Fruit fly (Drosophila melanogaster) whole organism, embryonic: ENCODE results near the gene eIF3h.

Experiments used
- CG11085 ChIP-seq: fragments of 200-800 bp; sonication (Bioruptor generic); IDR thresholded peaks from 2 replicates; pipeline ENCODE4 v1.3.6; 2022; ENCODE audit warnings: missing biosample characterization, missing genetic modification characterization
- CG11723 ChIP-seq: fragments of 200-800 bp; sonication (Bioruptor generic); optimal IDR thresholded peaks from 2 replicates; lab custom pipeline; 2017; ENCODE audit warnings: missing biosample characterization, mild to moderate bottlenecking, missing genetic modification characterization
- CG12299 ChIP-seq: fragments of 200-800 bp; sonication (Bioruptor generic); optimal IDR thresholded peaks from 2 replicates; lab custom pipeline; 2018; ENCODE audit warnings: missing biosample characterization, mild to moderate bottlenecking, missing genetic modification characterization
- CG12769 ChIP-seq: fragments of 200-800 bp; sonication (Bioruptor generic); optimal IDR thresholded peaks from 2 replicates; lab custom pipeline; 2019; ENCODE audit warnings: missing biosample characterization, mild to moderate bottlenecking, missing genetic modification characterization, moderate library complexity
- CG13894 ChIP-seq: fragments of 200-800 bp; sonication (Bioruptor generic); optimal IDR thresholded peaks from 3 replicates; lab custom pipeline; 2018; ENCODE audit warnings: missing biosample characterization, mild to moderate bottlenecking, missing genetic modification characterization, moderate library complexity
- CG14860 ChIP-seq: fragments of 200-800 bp; sonication (Bioruptor generic); IDR thresholded peaks from 3 replicates; pipeline ENCODE4 v1.3.6; 2022; ENCODE audit warnings: missing biosample characterization, missing genetic modification characterization; ENCODE audit not compliant: partially characterized antibody
- CG15269 ChIP-seq: fragments of 200-800 bp; sonication (Bioruptor generic); optimal IDR thresholded peaks from 2 replicates; lab custom pipeline; 2018; ENCODE audit warnings: missing biosample characterization, mild to moderate bottlenecking, missing genetic modification characterization, moderate library complexity
- CG4707 ChIP-seq: fragments of 200-800 bp; sonication (Bioruptor generic); optimal IDR thresholded peaks from 2 replicates; lab custom pipeline; 2018; ENCODE audit warnings: missing biosample characterization, mild to moderate bottlenecking, missing genetic modification characterization, moderate library complexity
- CG4820 ChIP-seq: fragments of 200-800 bp; sonication (Bioruptor generic); optimal IDR thresholded peaks from 3 replicates; lab custom pipeline; 2016; ENCODE audit warnings: missing biosample characterization, missing genetic modification characterization
- CG7372 ChIP-seq: fragments of 200-800 bp; sonication (Bioruptor generic); IDR thresholded peaks from 2 replicates; pipeline ENCODE4 v1.3.6; 2022; ENCODE audit warnings: missing biosample characterization, missing genetic modification characterization
- CG8290 ChIP-seq, 3 experiments: fragments of 200-800 bp; sonication (Bioruptor generic); optimal IDR thresholded peaks; 2 replicates each; lab custom pipeline; 2016 to 2019; ENCODE audit warnings: missing biosample characterization in 3 of 3, missing genetic modification characterization in 3 of 3, mild to moderate bottlenecking in 2 of 3, moderate library complexity in 1 of 3
- CHES-1-like ChIP-seq: fragments of 200-800 bp; sonication (Bioruptor generic); optimal IDR thresholded peaks from 2 replicates; lab custom pipeline; 2016; ENCODE audit warnings: missing biosample characterization, missing genetic modification characterization
- CrebB ChIP-seq: fragments of 200-800 bp; sonication (Bioruptor generic); optimal IDR thresholded peaks from 3 replicates; lab custom pipeline; 2018; ENCODE audit warnings: missing biosample characterization, mild to moderate bottlenecking, missing genetic modification characterization
- D ChIP-seq, 2 experiments: fragments of 200-800 bp in 1 of 2; fragments of >200 bp in 1 of 2; sonication (Bioruptor generic) in 1 of 2; optimal IDR thresholded peaks; 2 replicates in 1 of 2; 3 replicates in 1 of 2; lab custom pipeline; 2017; ENCODE audit warnings: mild to moderate bottlenecking in 1 of 2, missing biosample characterization in 1 of 2, missing genetic modification characterization in 1 of 2, missing genetic modification reagents in 1 of 2
- Dek ChIP-seq: fragments of 200-800 bp; sonication (Bioruptor generic); optimal IDR thresholded peaks from 3 replicates; lab custom pipeline; 2019; ENCODE audit warnings: missing biosample characterization, mild to moderate bottlenecking, missing genetic modification characterization, moderate library complexity
- Elba2 ChIP-seq: fragments of 200-800 bp; sonication (Bioruptor generic); optimal IDR thresholded peaks from 3 replicates; lab custom pipeline; 2016; ENCODE audit warnings: missing biosample characterization, missing genetic modification characterization
- H15 ChIP-seq: fragments of 200-800 bp; sonication (Bioruptor generic); IDR thresholded peaks from 3 replicates; pipeline ENCODE4 v1.3.6; 2022; ENCODE audit warnings: missing biosample characterization, missing genetic modification characterization
- Lhr ChIP-seq: fragments of 200-800 bp; sonication (Bioruptor generic); optimal IDR thresholded peaks from 3 replicates; lab custom pipeline; 2017; ENCODE audit warnings: mild to moderate bottlenecking, missing biosample characterization, missing genetic modification reagents, missing genetic modification characterization
- Lpt ChIP-seq: fragments of >200 bp; optimal IDR thresholded peaks from 2 replicates; lab custom pipeline; 2018; ENCODE audit warnings: missing biosample characterization, missing genetic modification characterization
- PHDP ChIP-seq: fragments of 200-800 bp; sonication (Bioruptor generic); optimal IDR thresholded peaks from 3 replicates; lab custom pipeline; 2018; ENCODE audit warnings: missing biosample characterization, mild to moderate bottlenecking, missing genetic modification characterization, moderate library complexity
- Xbp1 ChIP-seq: fragments of 200-800 bp; sonication (Bioruptor generic); optimal IDR thresholded peaks from 3 replicates; lab custom pipeline; 2016; ENCODE audit warnings: missing biosample characterization, mild to moderate bottlenecking, missing genetic modification characterization
- al ChIP-seq: fragments of 200-800 bp; sonication (Bioruptor generic); IDR thresholded peaks from 2 replicates; pipeline ENCODE4 v1.3.6; 2022; ENCODE audit warnings: missing biosample characterization, missing genetic modification characterization
- ato ChIP-seq: fragments of 200-800 bp; sonication (Bioruptor generic); IDR thresholded peaks from 2 replicates; pipeline ENCODE4 v1.3.6; 2022; ENCODE audit warnings: missing biosample characterization, missing genetic modification characterization; ENCODE audit not compliant: partially characterized antibody
- bcd ChIP-seq: fragments of 200-800 bp; sonication (Bioruptor generic); optimal IDR thresholded peaks from 2 replicates; lab custom pipeline; 2017; ENCODE audit warnings: missing biosample characterization, mild to moderate bottlenecking, missing genetic modification characterization
- cas ChIP-seq: fragments of 200-800 bp; sonication (Bioruptor generic); IDR thresholded peaks from 2 replicates; pipeline ENCODE4 v1.3.6; 2022; ENCODE audit warnings: missing biosample characterization, missing genetic modification characterization
- ci ChIP-seq: fragments of 200-800 bp; sonication (Bioruptor generic); IDR thresholded peaks from 3 replicates; pipeline ENCODE4 v1.3.6; 2022; ENCODE audit warnings: missing biosample characterization, missing genetic modification characterization
- cwo ChIP-seq: fragments of 200-800 bp; sonication (Bioruptor generic); optimal IDR thresholded peaks from 3 replicates; lab custom pipeline; 2017; ENCODE audit warnings: missing biosample characterization, missing genetic modification characterization, mild to moderate bottlenecking, moderate library complexity, missing genetic modification reagents
- danr ChIP-seq: fragments of 200-800 bp; sonication (Bioruptor generic); IDR thresholded peaks from 2 replicates; pipeline ENCODE4 v1.3.6; 2022; ENCODE audit warnings: missing biosample characterization, missing genetic modification characterization
- ems ChIP-seq: fragments of 200-800 bp; sonication (Bioruptor generic); optimal IDR thresholded peaks from 3 replicates; lab custom pipeline; 2016; ENCODE audit warnings: missing biosample characterization, missing genetic modification characterization
- ftz-f1 ChIP-seq: fragments of 200-800 bp; sonication (Bioruptor generic); optimal IDR thresholded peaks from 2 replicates; lab custom pipeline; 2016; ENCODE audit warnings: missing biosample characterization, missing genetic modification characterization
- ind ChIP-seq: fragments of 200-800 bp; sonication (Bioruptor generic); optimal IDR thresholded peaks from 3 replicates; lab custom pipeline; 2016; ENCODE audit warnings: missing biosample characterization, missing genetic modification characterization
- inv ChIP-seq: fragments of 200-800 bp; sonication (Bioruptor generic); IDR thresholded peaks from 2 replicates; pipeline ENCODE4 v1.3.6; 2022; ENCODE audit warnings: missing biosample characterization, missing genetic modification characterization; ENCODE audit not compliant: partially characterized antibody
- jumu ChIP-seq: fragments of 200-800 bp; sonication (Bioruptor generic); optimal IDR thresholded peaks from 3 replicates; lab custom pipeline; 2016; ENCODE audit warnings: missing biosample characterization, missing genetic modification characterization
- ken ChIP-seq: fragments of 200-800 bp; sonication (Bioruptor generic); IDR thresholded peaks from 3 replicates; pipeline ENCODE4 v1.3.6; 2022; ENCODE audit warnings: missing biosample characterization, missing genetic modification characterization
- lmd ChIP-seq: fragments of 200-800 bp; sonication (Bioruptor generic); IDR thresholded peaks from 2 replicates; pipeline ENCODE4 v1.3.6; 2022; ENCODE audit warnings: missing biosample characterization, missing genetic modification characterization
- luna ChIP-seq: fragments of 200-800 bp; sonication (Bioruptor generic); optimal IDR thresholded peaks from 2 replicates; lab custom pipeline; 2016; ENCODE audit warnings: missing biosample characterization, missing genetic modification characterization
- oc ChIP-seq: fragments of 200-800 bp; sonication (Bioruptor generic); optimal IDR thresholded peaks from 2 replicates; lab custom pipeline; 2018; ENCODE audit warnings: missing biosample characterization, mild to moderate bottlenecking, missing genetic modification characterization, moderate library complexity
- odd ChIP-seq: fragments of 200-800 bp; sonication (Bioruptor generic); optimal IDR thresholded peaks from 2 replicates; lab custom pipeline; 2017; ENCODE audit warnings: missing biosample characterization, mild to moderate bottlenecking, missing genetic modification characterization
- pnt ChIP-seq: fragments of 200-800 bp; sonication (Bioruptor generic); optimal IDR thresholded peaks from 3 replicates; lab custom pipeline; 2016; ENCODE audit warnings: missing biosample characterization, missing genetic modification characterization
- prd ChIP-seq, 3 experiments: fragments of >200 bp in 2 of 3; fragments of 200-800 bp in 1 of 3; sonication (Bioruptor generic) in 1 of 3; optimal IDR thresholded peaks in 2 of 3; IDR thresholded peaks in 1 of 3; 2 replicates in 2 of 3; 3 replicates in 1 of 3; pipeline versions ENCODE4 v1.3.6 to Lab custom; 2017 to 2022; ENCODE audit warnings: missing biosample characterization in 1 of 3, missing genetic modification characterization in 1 of 3
- sc ChIP-seq, 3 experiments: fragments of >200 bp in 2 of 3; fragments of 200-800 bp in 1 of 3; sonication (Bioruptor generic) in 1 of 3; optimal IDR thresholded peaks; 2 replicates in 2 of 3; 3 replicates in 1 of 3; lab custom pipeline; 2017; ENCODE audit warnings: mild to moderate bottlenecking in 1 of 3, missing biosample characterization in 1 of 3, missing genetic modification characterization in 1 of 3, missing genetic modification reagents in 1 of 3
- scrt ChIP-seq: fragments of 200-800 bp; sonication (Bioruptor generic); optimal IDR thresholded peaks from 2 replicates; lab custom pipeline; 2018; ENCODE audit warnings: missing biosample characterization, mild to moderate bottlenecking, missing genetic modification characterization, moderate library complexity
- shn ChIP-seq: fragments of 200-800 bp; sonication (Bioruptor generic); optimal IDR thresholded peaks from 3 replicates; lab custom pipeline; 2016; ENCODE audit warnings: missing biosample characterization, missing genetic modification characterization
- so ChIP-seq: fragments of 200-800 bp; sonication (Bioruptor generic); IDR thresholded peaks from 3 replicates; pipeline ENCODE4 v1.3.6; 2022; ENCODE audit warnings: missing biosample characterization, missing genetic modification characterization
- sob ChIP-seq: fragments of 200-800 bp; sonication (Bioruptor generic); IDR thresholded peaks from 2 replicates; pipeline ENCODE4 v1.3.6; 2022; ENCODE audit warnings: missing biosample characterization, missing genetic modification characterization
- trh ChIP-seq: fragments of 200-800 bp; sonication (Bioruptor generic); optimal IDR thresholded peaks from 2 replicates; lab custom pipeline; 2016; ENCODE audit warnings: missing biosample characterization, missing genetic modification characterization
- zfh1 ChIP-seq: fragments of 200-800 bp; sonication (Bioruptor generic); IDR thresholded peaks from 3 replicates; pipeline ENCODE4 v1.3.6; 2022; ENCODE audit warnings: missing biosample characterization, missing genetic modification characterization

Gene eIF3h

dm6 chr2L:5004677-5005463 is 48.0 kb downstream of the eIF3h start (continued):
- TF ChIP-seq ftz-f1 (GFP tag; lab: Kevin White, UChicago) (peak; percentile 79), CG14860 (GFP tag; lab: Robert Waterston, UW) (no peak), sc (optimal IDR thresholded peaks at IDR 0.05; lab: Kevin White, UChicago) (no peak), sc (GFP tag; optimal IDR thresholded peaks at IDR 0.05; lab: Kevin White, UChicago) (peak; percentile 79), CG11723 (GFP tag; lab: Kevin White, UChicago) (peak; percentile 87), ci (GFP tag; lab: Robert Waterston, UW) (peak; percentile 97), CG4820 (GFP tag; lab: Kevin White, UChicago) (peak; percentile 92), Dek (tag; lab: Kevin White, UChicago) (peak; percentile 96), al (GFP tag; lab: Robert Waterston, UW) (peak; percentile 92), Elba2 (GFP tag; lab: Kevin White, UChicago) (no peak), CG13894 (peak; percentile 98), PHDP (tag; lab: Kevin White, UChicago) (peak; percentile 96), danr (GFP tag; lab: Robert Waterston, UW) (peak; percentile 90), Xbp1 (GFP tag; lab: Kevin White, UChicago) (peak; percentile 96), CG4707 (peak; percentile 80), Lhr (GFP tag; lab: Kevin White, UChicago) (peak; percentile 67), cwo (GFP tag; lab: Kevin White, UChicago) (peak; percentile 95), jumu (GFP tag; lab: Kevin White, UChicago) (peak; percentile 96), sob (GFP tag; lab: Robert Waterston, UW) (peak; percentile 98), Lpt (GFP tag; lab: Kevin White, UChicago) (no peak), so (GFP tag; lab: Robert Waterston, UW) (peak; percentile 96), scrt (GFP tag; lab: Kevin White, UChicago) (peak; percentile 93), pnt (peak; percentile 94), CG15269 (tag; lab: Kevin White, UChicago) (peak; percentile 96), zfh1 (GFP tag; lab: Robert Waterston, UW) (peak; percentile 95), inv (GFP tag; lab: Robert Waterston, UW) (no peak), luna (GFP tag; lab: Kevin White, UChicago) (peak; percentile 93), lmd (GFP tag; lab: Robert Waterston, UW) (peak; percentile 96), CrebB (tag; lab: Kevin White, UChicago) (peak; percentile 92), H15 (peak; percentile 96), oc (tag; lab: Kevin White, UChicago) (peak; percentile 94), CHES-1-like (GFP tag; lab: Kevin White, UChicago) (peak; percentile 96), shn (peak; percentile 91), ken (peak; percentile 95), CG8290 (GFP tag; optimal IDR thresholded peaks at IDR 0.05; lab: Kevin White, UChicago) (peak; percentile 77), CG8290 (tag; optimal IDR thresholded peaks at IDR 0.05; lab: Kevin White, UChicago) (peak; percentile 34 to 74), bcd (peak; percentile 94), cas (GFP tag; lab: Robert Waterston, UW) (peak; percentile 95), D (optimal IDR thresholded peaks at IDR 0.05; lab: Kevin White, UChicago) (no peak), D (GFP tag; optimal IDR thresholded peaks at IDR 0.05; lab: Kevin White, UChicago) (peak; percentile 87), CG7372 (GFP tag; lab: Robert Waterston, UW) (peak; percentile 94), ems (GFP tag; lab: Kevin White, UChicago) (peak; percentile 94), trh (GFP tag; lab: Kevin White, UChicago) (peak; percentile 67), CG12299 (peak; percentile 95), odd (GFP tag; lab: Kevin White, UChicago) (peak; percentile 88), ind (peak; percentile 96), prd (optimal IDR thresholded peaks at IDR 0.05; lab: Kevin White, UChicago) (no peak), prd (GFP tag; IDR thresholded peaks at IDR 0.05; lab: Robert Waterston, UW) (peak; percentile 98), CG12769 (tag; lab: Kevin White, UChicago) (peak; percentile 95), CG11085 (GFP tag; lab: Robert Waterston, UW) (peak; percentile 95), ato (no peak)
